Fruit fly (Drosophila melanogaster): ENCODE results near the gene CG13051.
A peak's percentile ranks its signal among the peaks of the same experiment; 100 is the strongest.

DNA sequence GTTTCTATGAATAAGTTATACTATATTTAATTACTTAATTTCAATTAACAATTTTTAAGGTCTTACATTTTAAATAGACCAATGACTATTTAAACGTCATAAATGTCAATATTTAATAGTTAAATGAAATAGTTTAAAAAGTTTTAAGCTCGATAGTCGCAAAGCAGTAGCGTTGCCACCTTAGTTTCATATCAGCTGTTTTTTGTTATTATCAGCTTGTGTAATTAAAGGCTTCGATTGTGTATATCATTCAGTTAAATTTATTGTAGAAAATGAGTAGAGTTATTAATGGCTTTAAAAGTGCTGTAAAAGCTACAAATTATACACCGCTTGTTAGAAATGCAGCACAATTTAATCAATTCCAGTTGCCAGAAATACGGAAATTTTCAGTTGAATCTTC is 32.0 kb downstream of the CG13051 start, which contains the start of gene Hsc20:
- no peak for TF ChIP-seq Crg-1 (GFP tag; optimal IDR thresholded peaks at IDR 0.05)
- TF ChIP-seq CG5204 (GFP tag; optimal IDR thresholded peaks at IDR 0.05): no peak
- TF ChIP-seq cnc (optimal IDR thresholded peaks at IDR 0.05): no peak
- TF ChIP-seq CG7101 (tag; optimal IDR thresholded peaks at IDR 0.05): no peak
- no peak for TF ChIP-seq toe (GFP tag; optimal IDR thresholded peaks at IDR 0.05)
- no peak for TF ChIP-seq CG1620 (GFP tag; optimal IDR thresholded peaks at IDR 0.05)
- TF ChIP-seq cic (GFP tag; optimal IDR thresholded peaks at IDR 0.05): no peak
- peak; percentile 9 for TF ChIP-seq kay (GFP tag; ENCODE audit: borderline replicate concordance)
